Worm (Caenorhabditis elegans) whole organism, midembryonic: ENCODE measurements around the gene C44B7.11.

Experiments used
- T22C8.4 ChIP-seq: fragments of 200-800 bp; sonication (Bioruptor generic); IDR thresholded peaks from 2 replicates; pipeline ENCODE4 v1.3.6; 2022; ENCODE audit warnings: missing genetic modification characterization, missing compliant biosample characterization
- cog-1 ChIP-seq: sonication (generic microtip); optimal IDR thresholded peaks from 2 replicates; lab custom pipeline; 2016; ENCODE audit warnings: missing genetic modification characterization, missing compliant biosample characterization
- flt-1 ChIP-seq: fragments of 200-800 bp; sonication (Bioruptor generic); IDR thresholded peaks from 2 replicates; pipeline ENCODE4 v1.3.6; 2022; ENCODE audit warnings: missing genetic modification characterization, missing compliant biosample characterization
- klf-2 ChIP-seq: fragments of 200-800 bp; sonication (Bioruptor generic); conservative IDR thresholded peaks from 2 replicates; pipeline ENCODE4 v1.3.6; 2022; ENCODE audit warnings: missing genetic modification reagents, missing genetic modification characterization, missing compliant biosample characterization
- med-1 ChIP-seq: sonication (generic microtip); optimal IDR thresholded peaks from 2 replicates; lab custom pipeline; 2017; ENCODE audit warnings: missing genetic modification characterization, mild to moderate bottlenecking, missing compliant biosample characterization, antibody characterized with exemption, missing genetic modification reagents; ENCODE audit not compliant: insufficient read depth
- ref-1 ChIP-seq: fragments of 200-800 bp; sonication (Bioruptor generic); conservative IDR thresholded peaks from 2 replicates; pipeline ENCODE4 v1.3.6; 2022; ENCODE audit warnings: missing genetic modification reagents, missing genetic modification characterization, missing compliant biosample characterization
- tab-1 ChIP-seq: fragments of 200-800 bp; sonication (Bioruptor generic); IDR thresholded peaks from 2 replicates; pipeline ENCODE4 v1.3.6; 2022; ENCODE audit warnings: missing genetic modification characterization, missing compliant biosample characterization
- ztf-23 ChIP-seq: fragments of 200-800 bp; sonication (Bioruptor generic); IDR thresholded peaks from 2 replicates; pipeline ENCODE4 v1.3.6; 2022; ENCODE audit warnings: missing genetic modification reagents, missing genetic modification characterization, missing compliant biosample characterization
- ztf-29 ChIP-seq: fragments of 200-800 bp; sonication (Bioruptor generic); IDR thresholded peaks from 2 replicates; pipeline ENCODE4 v1.3.6; 2022; ENCODE audit warnings: missing genetic modification reagents, missing genetic modification characterization, missing compliant biosample characterization

The C44B7.11 gene

DNA sequence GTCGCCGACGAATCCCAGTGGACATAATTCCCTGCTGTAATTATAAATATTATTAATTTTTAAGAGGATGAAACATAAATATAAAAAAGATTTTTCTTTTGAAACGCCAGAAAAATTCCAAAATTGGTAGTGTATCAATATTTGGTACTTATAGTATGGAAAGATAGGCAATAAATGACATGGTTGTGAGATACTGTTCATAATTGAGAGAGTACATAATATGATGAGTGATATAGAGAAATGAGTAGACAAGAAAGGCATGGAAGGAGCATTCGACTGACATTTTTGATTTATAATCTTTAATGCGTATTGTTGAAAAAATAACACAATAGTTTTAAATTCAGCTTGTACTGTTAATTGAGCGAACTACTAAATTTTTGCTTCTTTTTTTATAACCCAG lies at the start of gene C44B7.11:
C44B7.11 (minus strand) TSS at position 34 of the 400 bp plus-strand sequence.
- TF ChIP-seq flt-1 (GFP tag; lab: Robert Waterston, UW) (no peak), klf-2 (GFP tag; lab: Robert Waterston, UW) (no peak), tab-1 (GFP tag; lab: Robert Waterston, UW) (no peak), ztf-23 (GFP tag; lab: Robert Waterston, UW) (no peak), ztf-29 (no peak), T22C8.4 (GFP tag; lab: Robert Waterston, UW) (no peak), cog-1 (tag; lab: Kevin White, UChicago) (no peak), ref-1 (GFP tag; lab: Robert Waterston, UW) (no peak)

DNA sequence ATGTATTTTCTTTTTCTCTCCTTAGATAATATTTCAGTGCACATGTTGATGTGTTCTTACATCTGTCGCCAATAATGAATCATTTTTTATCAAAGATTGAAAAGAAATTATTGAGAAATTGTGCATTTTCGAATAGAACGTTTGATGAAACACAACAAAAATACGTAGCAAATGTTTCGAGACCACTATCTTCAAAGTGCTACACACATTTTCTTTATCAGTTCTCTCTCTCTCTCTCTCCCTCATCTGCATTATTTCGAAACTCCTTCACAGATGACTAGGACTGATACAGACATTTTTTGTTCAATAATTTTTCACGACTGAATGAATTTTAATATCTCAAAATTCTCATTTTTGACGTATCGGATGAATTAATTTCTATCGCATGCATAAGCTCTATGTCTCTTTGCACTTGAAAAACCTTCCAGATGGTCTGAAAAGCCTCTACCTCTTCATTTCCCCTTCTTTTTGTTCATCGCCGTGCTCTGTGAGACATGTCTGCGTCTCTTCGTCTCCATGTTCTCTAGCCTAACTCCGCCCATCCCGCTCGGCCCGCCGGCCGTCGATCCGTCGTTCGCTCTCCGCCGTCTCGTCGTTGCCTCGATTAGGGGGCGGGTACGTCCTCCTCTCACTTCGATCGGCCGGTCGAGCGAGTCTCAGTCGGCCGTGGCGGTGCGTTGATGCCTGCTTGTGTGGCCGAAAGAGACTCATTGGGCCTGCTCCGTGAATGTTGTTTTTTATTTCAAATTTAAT lies 46.1 kb upstream of the C44B7.11 start:
- TF ChIP-seq tab-1 (GFP tag; lab: Robert Waterston, UW): 0 out of 2 replicates have a peak, but pooled peaks have one; percentile 12
- TF ChIP-seq ztf-23 (GFP tag; lab: Robert Waterston, UW): 0 out of 2 replicates have a peak, but pooled peaks have one; percentile 21
- TF ChIP-seq med-1 (GFP tag; lab: Kevin White, UChicago): no peak
- TF ChIP-seq klf-2 (GFP tag; lab: Robert Waterston, UW): no peak
- TF ChIP-seq T22C8.4 (GFP tag; lab: Robert Waterston, UW): peak; percentile 46; the same call in 1 of the 2 replicates
- TF ChIP-seq flt-1 (GFP tag; lab: Robert Waterston, UW): no peak
- peak; percentile 64 for TF ChIP-seq cog-1 (tag; lab: Kevin White, UChicago)
- TF ChIP-seq ztf-29: 0 out of 2 replicates have a peak, but pooled peaks have one; percentile 54
- no peak for TF ChIP-seq ref-1 (GFP tag; lab: Robert Waterston, UW)

ce11 chrII:6941520-6941919 lies 44.2 kb upstream of the C44B7.11 start:
- TF ChIP-seq cog-1 (tag; lab: Kevin White, UChicago): no peak
- TF ChIP-seq T22C8.4 (GFP tag; lab: Robert Waterston, UW): no peak
- TF ChIP-seq flt-1 (GFP tag; lab: Robert Waterston, UW): no peak

ce11 chrII:6940726-6941230 lies 43.4 kb upstream of the C44B7.11 start:
- TF ChIP-seq flt-1 (GFP tag; lab: Robert Waterston, UW) (no peak), ref-1 (GFP tag; lab: Robert Waterston, UW) (no peak), T22C8.4 (GFP tag; lab: Robert Waterston, UW) (no peak), ztf-29 (no peak), tab-1 (GFP tag; lab: Robert Waterston, UW) (no peak), cog-1 (tag; lab: Kevin White, UChicago) (no peak), klf-2 (GFP tag; lab: Robert Waterston, UW) (no peak), med-1 (GFP tag; lab: Kevin White, UChicago) (no peak)

DNA sequence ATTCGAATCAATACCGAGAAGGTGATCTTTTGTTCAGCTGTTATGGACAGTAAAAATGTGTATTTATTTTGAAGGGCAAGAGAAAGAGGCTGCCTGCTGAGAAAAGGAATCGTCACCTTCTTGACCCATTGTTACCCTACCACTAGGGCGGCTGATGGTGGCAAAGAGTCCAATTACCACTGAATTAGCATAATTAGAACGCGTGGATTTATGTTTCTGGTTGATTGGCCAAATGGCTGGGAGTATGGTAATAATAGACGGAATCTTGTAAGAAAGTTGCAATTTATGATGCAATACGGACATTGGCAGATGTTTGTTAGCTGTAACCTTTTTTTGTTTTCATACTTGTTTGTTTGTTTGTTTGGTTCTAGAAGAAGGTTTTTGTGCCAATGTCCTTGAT lies 42.5 kb upstream of the C44B7.11 start:
- TF ChIP-seq flt-1 (GFP tag; lab: Robert Waterston, UW) (0 out of 2 replicates have a peak, but pooled peaks have one; percentile 7), cog-1 (tag; lab: Kevin White, UChicago) (no peak), ztf-23 (GFP tag; lab: Robert Waterston, UW) (no peak), tab-1 (GFP tag; lab: Robert Waterston, UW) (peak; percentile 38; the same call in 1 of the 2 replicates), med-1 (GFP tag; lab: Kevin White, UChicago) (no peak), klf-2 (GFP tag; lab: Robert Waterston, UW) (no peak)

DNA sequence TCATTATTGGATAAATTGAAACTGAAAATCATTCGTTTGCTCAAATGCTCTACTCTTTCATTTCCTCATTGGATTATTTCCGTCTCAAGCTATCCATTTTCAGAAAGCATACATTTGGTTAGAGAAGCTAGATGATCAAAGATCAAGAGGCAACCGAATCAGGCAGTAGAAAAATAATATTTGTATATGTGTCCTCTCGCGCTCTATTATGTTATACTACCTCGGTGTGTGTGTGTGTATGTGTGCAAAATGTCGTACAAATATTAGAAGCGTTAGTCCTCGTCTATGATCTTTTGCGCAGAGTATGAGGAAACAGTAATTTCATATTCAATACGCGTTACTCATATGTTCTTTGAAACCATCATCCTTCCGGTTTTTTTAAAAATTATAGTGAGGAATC lies 39.7 kb upstream of the C44B7.11 start:
- TF ChIP-seq ztf-29 (no peak), ztf-23 (GFP tag; lab: Robert Waterston, UW) (no peak), med-1 (GFP tag; lab: Kevin White, UChicago) (peak; percentile 9), tab-1 (GFP tag; lab: Robert Waterston, UW) (no peak)

- no peak for TF ChIP-seq flt-1 (GFP tag; lab: Robert Waterston, UW)
- no peak for TF ChIP-seq ref-1 (GFP tag; lab: Robert Waterston, UW)
These were observed 39.2 kb upstream of the C44B7.11 start for ce11 chrII:6936528-6936927.

ce11 chrII:6935975-6936374 lies 38.6 kb upstream of the C44B7.11 start:
- TF ChIP-seq ztf-29 (no peak), cog-1 (tag; lab: Kevin White, UChicago) (no peak), flt-1 (GFP tag; lab: Robert Waterston, UW) (no peak), med-1 (GFP tag; lab: Kevin White, UChicago) (no peak), ztf-23 (GFP tag; lab: Robert Waterston, UW) (no peak), klf-2 (GFP tag; lab: Robert Waterston, UW) (no peak), T22C8.4 (GFP tag; lab: Robert Waterston, UW) (no peak), ref-1 (GFP tag; lab: Robert Waterston, UW) (no peak), tab-1 (GFP tag; lab: Robert Waterston, UW) (no peak)

DNA sequence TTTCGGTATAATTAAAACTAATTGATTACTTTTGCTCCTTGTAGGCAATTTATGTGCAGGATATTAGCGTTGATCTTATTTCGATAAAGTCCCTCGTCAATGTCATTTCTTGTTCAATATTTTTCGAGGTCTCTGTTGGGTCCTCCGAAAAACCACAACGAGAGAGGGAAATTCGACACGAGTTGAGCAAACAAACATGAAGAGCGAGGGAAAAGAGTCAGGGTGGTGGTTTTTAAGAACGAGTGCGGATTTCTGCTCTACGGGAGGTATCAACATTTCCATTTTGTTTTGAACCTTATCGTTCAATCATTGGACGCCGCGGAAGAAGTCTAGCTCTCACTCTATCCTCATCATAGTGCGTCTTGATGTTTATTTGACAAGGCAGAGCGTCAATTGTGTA lies 37.4 kb upstream of the C44B7.11 start:
- TF ChIP-seq klf-2 (GFP tag; lab: Robert Waterston, UW) (no peak), med-1 (GFP tag; lab: Kevin White, UChicago) (no peak), tab-1 (GFP tag; lab: Robert Waterston, UW) (no peak), T22C8.4 (GFP tag; lab: Robert Waterston, UW) (no peak; the same call in 1 of the 2 replicates), ref-1 (GFP tag; lab: Robert Waterston, UW) (no peak)
